Worm (Caenorhabditis elegans) whole organism, young adult: ENCODE measurements around the gene rps-22.

Experiments
- F52B5.7 ChIP-seq: sonication (generic microtip); optimal IDR thresholded peaks from 2 replicates; lab custom pipeline; 2016; ENCODE audit warnings: mild to moderate bottlenecking, missing genetic modification characterization, missing compliant biosample characterization
- K12H6.12 ChIP-seq: fragments of 200-800 bp; sonication (Bioruptor generic); optimal IDR thresholded peaks from 2 replicates; lab custom pipeline; 2018; ENCODE audit warnings: mild to moderate bottlenecking, missing genetic modification characterization, missing compliant biosample characterization
- aptf-2 ChIP-seq: fragments of 200-800 bp; sonication (Bioruptor generic); conservative IDR thresholded peaks from 2 replicates; pipeline ENCODE4 v1.3.6; 2022; ENCODE audit warnings: missing genetic modification reagents, missing genetic modification characterization, missing compliant biosample characterization
- cebp-2 ChIP-seq: fragments of 200-800 bp; sonication (Bioruptor generic); IDR thresholded peaks from 2 replicates; pipeline ENCODE4 v1.3.6; 2022; ENCODE audit warnings: missing genetic modification characterization, missing compliant biosample characterization
- egl-18 ChIP-seq: fragments of 200-800 bp; sonication (Bioruptor generic); IDR thresholded peaks from 2 replicates; pipeline ENCODE4 v1.3.6; 2022; ENCODE audit warnings: missing genetic modification reagents, missing genetic modification characterization, missing compliant biosample characterization
- ets-4 ChIP-seq: fragments of 200-800 bp; sonication (Bioruptor generic); optimal IDR thresholded peaks from 2 replicates; lab custom pipeline; 2018; ENCODE audit warnings: mild to moderate bottlenecking, missing genetic modification characterization, missing compliant biosample characterization
- him-1 ChIP-seq: sonication (generic microtip); optimal IDR thresholded peaks from 2 replicates; lab custom pipeline; 2016; ENCODE audit warnings: missing genotype, missing genetic modification reagents, missing genetic modification characterization, missing compliant biosample characterization
- lin-35 ChIP-seq, 3 experiments: fragments of 150-350 bp in 2 of 3; sonication (generic microtip) in 1 of 3; optimal IDR thresholded peaks; 2 replicates each; lab custom pipeline; 2014 to 2018; ENCODE audit warnings: missing biosample characterization in 3 of 3, missing genetic modification characterization in 3 of 3, missing genetic modification reagents in 3 of 3
- mxl-1 ChIP-seq: sonication (generic microtip); optimal IDR thresholded peaks from 2 replicates; lab custom pipeline; 2016; ENCODE audit warnings: missing genetic modification characterization, missing compliant biosample characterization
- nhr-120 ChIP-seq: fragments of 200-800 bp; sonication (Bioruptor generic); IDR thresholded peaks from 2 replicates; pipeline ENCODE4 v1.3.6; 2022; ENCODE audit warnings: missing genetic modification characterization, missing compliant biosample characterization
- rcor-1 ChIP-seq: fragments of 200-800 bp; sonication (Bioruptor generic); IDR thresholded peaks from 2 replicates; pipeline ENCODE4 v1.3.6; 2022; ENCODE audit warnings: missing genetic modification reagents, missing genetic modification characterization, missing compliant biosample characterization
- snpc-4 ChIP-seq, 5 experiments: fragments of 150-350 bp in 1 of 5; sonication (generic microtip) in 4 of 5; optimal IDR thresholded peaks; 2 replicates each; lab custom pipeline; 2014 to 2018; ENCODE audit warnings: missing genetic modification characterization in 5 of 5, missing biosample characterization in 3 of 5, antibody characterized with exemption in 2 of 5, mild to moderate bottlenecking in 2 of 5, missing compliant biosample characterization in 2 of 5, missing genotype in 2 of 5, moderate library complexity in 2 of 5, missing genetic modification reagents in 1 of 5
- unc-62 ChIP-seq: fragments of 150-350 bp; optimal IDR thresholded peaks from 2 replicates; lab custom pipeline; 2014; ENCODE audit warnings: missing biosample characterization, missing genetic modification reagents, missing genetic modification characterization

DNA sequence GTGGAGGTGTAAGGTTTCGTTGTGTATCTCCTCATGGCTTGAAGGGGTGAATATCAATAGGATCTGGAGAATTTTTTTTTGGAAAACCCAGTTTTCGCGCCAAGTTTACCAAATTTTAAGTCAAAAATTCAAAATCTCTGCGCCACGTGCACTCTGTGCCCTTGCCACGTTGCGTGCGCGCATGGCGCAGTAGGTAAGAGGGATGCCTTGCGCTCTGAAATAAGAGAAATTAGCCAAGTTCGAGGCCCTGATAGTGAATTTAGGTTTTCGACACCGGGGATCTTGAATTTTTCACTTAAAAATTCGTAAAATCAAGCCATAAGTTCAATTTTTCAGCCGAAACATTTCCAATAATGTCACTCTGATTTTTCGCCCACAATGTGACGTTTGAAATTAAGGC lies 31.1 kb downstream of the rps-22 start:
- no peak for TF ChIP-seq cebp-2 (GFP tag; lab: Robert Waterston, UW)
- no peak for TF ChIP-seq unc-62 (GFP tag; lab: Kevin White, UChicago)
- TF ChIP-seq egl-18 (GFP tag; lab: Robert Waterston, UW) = no peak
- TF ChIP-seq snpc-4 (GFP tag; optimal IDR thresholded peaks at IDR 0.05; lab: Kevin White, UChicago) = no peak
- no peak for TF ChIP-seq snpc-4 (tag; optimal IDR thresholded peaks at IDR 0.05; lab: Kevin White, UChicago)
- TF ChIP-seq rcor-1 (GFP tag; lab: Robert Waterston, UW) = no peak
- TF ChIP-seq mxl-1 (tag; lab: Kevin White, UChicago) = no peak
- no peak for TF ChIP-seq nhr-120 (GFP tag; lab: Robert Waterston, UW)
- no peak for TF ChIP-seq him-1 (tag; lab: Kevin White, UChicago)
- no peak for TF ChIP-seq ets-4 (GFP tag; lab: Kevin White, UChicago)
- no peak for TF ChIP-seq F52B5.7 (tag; lab: Kevin White, UChicago)
- TF ChIP-seq K12H6.12 (tag; lab: Kevin White, UChicago) = no peak
- no peak for TF ChIP-seq aptf-2 (GFP tag; lab: Robert Waterston, UW)
- no peak for TF ChIP-seq lin-35 (GFP tag; optimal IDR thresholded peaks at IDR 0.05; lab: Kevin White, UChicago)
